Fruit fly (Drosophila melanogaster): Measurements from ENCODE around the gene CG9609.

dm6 chrX:16833097-16833496, 46.3 kb upstream of the CG9609 start:
- TF ChIP-seq pan (optimal IDR thresholded peaks at IDR 0.05) (no peak), Dll (optimal IDR thresholded peaks at IDR 0.05) (no peak), psq (optimal IDR thresholded peaks at IDR 0.05) (no peak)

Measured in whole organism.